Worm (Caenorhabditis elegans) whole organism, young adult: ENCODE measurements around the gene C01G6.9.
A peak's percentile ranks its signal among the peaks of the same experiment; 100 is the strongest.

ENCODE experiments used
- B0035.1 ChIP-seq: sonication (generic microtip); optimal IDR thresholded peaks from 2 replicates; lab custom pipeline; 2016; ENCODE audit warnings: missing genetic modification characterization, mild to moderate bottlenecking, missing compliant biosample characterization, missing genotype, missing genetic modification reagents
- D2030.7 ChIP-seq: fragments of 200-800 bp; sonication (Bioruptor generic); IDR thresholded peaks from 2 replicates; pipeline ENCODE4 v1.3.6; 2022; ENCODE audit warnings: missing genetic modification reagents, missing genetic modification characterization, missing compliant biosample characterization
- F23B12.7 ChIP-seq: sonication (generic microtip); optimal IDR thresholded peaks from 2 replicates; lab custom pipeline; 2017; ENCODE audit warnings: missing genetic modification characterization, mild to moderate bottlenecking, missing compliant biosample characterization, antibody characterized with exemption, moderate library complexity; ENCODE audit not compliant: insufficient read depth
- F33H1.4 ChIP-seq: fragments of 200-800 bp; sonication (Bioruptor generic); IDR thresholded peaks from 2 replicates; pipeline ENCODE4 v1.3.6; 2022; ENCODE audit warnings: missing genetic modification reagents, missing genetic modification characterization, missing compliant biosample characterization
- F39B2.1 ChIP-seq: fragments of 200-800 bp; sonication (Bioruptor generic); IDR thresholded peaks from 2 replicates; pipeline ENCODE4 v1.3.6; 2022; ENCODE audit warnings: missing genetic modification reagents, missing genetic modification characterization, missing compliant biosample characterization
- F52B5.7 ChIP-seq: sonication (generic microtip); optimal IDR thresholded peaks from 2 replicates; lab custom pipeline; 2016; ENCODE audit warnings: mild to moderate bottlenecking, missing genetic modification characterization, missing compliant biosample characterization
- F57A8.1 ChIP-seq: fragments of 200-800 bp; sonication (Bioruptor generic); optimal IDR thresholded peaks from 2 replicates; lab custom pipeline; 2018; ENCODE audit warnings: mild to moderate bottlenecking, missing genetic modification characterization, moderate library complexity, missing compliant biosample characterization
- K12H6.12 ChIP-seq: fragments of 200-800 bp; sonication (Bioruptor generic); optimal IDR thresholded peaks from 2 replicates; lab custom pipeline; 2018; ENCODE audit warnings: mild to moderate bottlenecking, missing genetic modification characterization, missing compliant biosample characterization
- Y53F4B.3 ChIP-seq: fragments of 200-800 bp; sonication (Bioruptor generic); IDR thresholded peaks from 2 replicates; pipeline ENCODE4 v1.3.6; 2022; ENCODE audit warnings: missing genetic modification reagents, missing genetic modification characterization, missing compliant biosample characterization
- Y67H2A.10 ChIP-seq: fragments of 200-800 bp; sonication (Bioruptor generic); conservative IDR thresholded peaks from 2 replicates; pipeline ENCODE4 v1.3.6; 2022; ENCODE audit warnings: missing genetic modification reagents, missing genetic modification characterization, missing compliant biosample characterization
- Y79H2A.3 ChIP-seq: fragments of 200-800 bp; sonication (Bioruptor generic); conservative IDR thresholded peaks from 2 replicates; pipeline ENCODE4 v1.3.6; 2022; ENCODE audit warnings: missing genetic modification reagents, missing genetic modification characterization, missing compliant biosample characterization
- Y95B8A.8 ChIP-seq: fragments of 200-800 bp; sonication (Bioruptor generic); IDR thresholded peaks from 2 replicates; pipeline ENCODE4 v1.3.6; 2022; ENCODE audit warnings: missing genetic modification reagents, missing genetic modification characterization, missing compliant biosample characterization
- ZK185.1 ChIP-seq: sonication (generic microtip); optimal IDR thresholded peaks from 2 replicates; lab custom pipeline; 2016; ENCODE audit warnings: mild to moderate bottlenecking, missing genetic modification characterization, missing compliant biosample characterization; ENCODE audit not compliant: poor library complexity, severe bottlenecking
- akir-1 ChIP-seq: fragments of 200-800 bp; sonication (Bioruptor generic); optimal IDR thresholded peaks from 2 replicates; lab custom pipeline; 2018; ENCODE audit warnings: mild to moderate bottlenecking, missing genetic modification characterization, moderate library complexity, missing compliant biosample characterization
- atf-7 ChIP-seq: sonication (generic microtip); optimal IDR thresholded peaks from 2 replicates; lab custom pipeline; 2017; ENCODE audit warnings: mild to moderate bottlenecking, missing genetic modification characterization, missing compliant biosample characterization
- attf-6 ChIP-seq: fragments of 200-800 bp; sonication (Bioruptor generic); IDR thresholded peaks from 2 replicates; pipeline ENCODE4 v1.3.6; 2022; ENCODE audit warnings: missing genetic modification reagents, missing genetic modification characterization, missing compliant biosample characterization
- cebp-2 ChIP-seq: fragments of 200-800 bp; sonication (Bioruptor generic); IDR thresholded peaks from 2 replicates; pipeline ENCODE4 v1.3.6; 2022; ENCODE audit warnings: missing genetic modification characterization, missing compliant biosample characterization
- ceh-40 ChIP-seq: fragments of 200-800 bp; sonication (Bioruptor generic); IDR thresholded peaks from 2 replicates; pipeline ENCODE4 v1.3.6; 2022; ENCODE audit warnings: missing genetic modification characterization, missing compliant biosample characterization
- ceh-91 ChIP-seq: fragments of 200-800 bp; sonication (Bioruptor generic); IDR thresholded peaks from 2 replicates; pipeline ENCODE4 v1.3.6; 2022; ENCODE audit warnings: missing genetic modification reagents, missing genetic modification characterization, missing compliant biosample characterization
- dox-1 ChIP-seq: fragments of 200-800 bp; sonication (Bioruptor generic); IDR thresholded peaks from 2 replicates; pipeline ENCODE4 v1.3.6; 2022; ENCODE audit warnings: missing genetic modification reagents, missing genetic modification characterization, missing compliant biosample characterization
- ekl-4 ChIP-seq: fragments of 200-800 bp; sonication (Bioruptor generic); IDR thresholded peaks from 2 replicates; pipeline ENCODE4 v1.3.6; 2022; ENCODE audit warnings: missing genetic modification reagents, missing genetic modification characterization, missing compliant biosample characterization
- gei-17 ChIP-seq: fragments of 200-800 bp; sonication (Bioruptor generic); optimal IDR thresholded peaks from 2 replicates; lab custom pipeline; 2018; ENCODE audit warnings: mild to moderate bottlenecking, missing genetic modification characterization, missing compliant biosample characterization
- hlh-12 ChIP-seq: sonication (generic microtip); optimal IDR thresholded peaks from 2 replicates; lab custom pipeline; 2016; ENCODE audit warnings: missing genetic modification characterization, missing compliant biosample characterization
- hmg-1.2 ChIP-seq: fragments of 200-800 bp; sonication (Bioruptor generic); IDR thresholded peaks from 2 replicates; pipeline ENCODE4 v1.3.6; 2022; ENCODE audit warnings: missing genetic modification reagents, missing genetic modification characterization, missing compliant biosample characterization
- hsf-1 ChIP-seq: fragments of 200-800 bp; sonication (Bioruptor generic); IDR thresholded peaks from 2 replicates; pipeline ENCODE4 v1.3.6; 2022; ENCODE audit warnings: missing genetic modification reagents, missing genetic modification characterization, missing compliant biosample characterization
- lin-40 ChIP-seq: sonication (generic microtip); optimal IDR thresholded peaks from 2 replicates; lab custom pipeline; 2016; ENCODE audit warnings: missing genetic modification characterization, mild to moderate bottlenecking, missing compliant biosample characterization, missing genotype, missing genetic modification reagents
- lsl-1 ChIP-seq: fragments of 200-800 bp; sonication (Bioruptor generic); optimal IDR thresholded peaks from 2 replicates; lab custom pipeline; 2018; ENCODE audit warnings: mild to moderate bottlenecking, missing genetic modification characterization, moderate library complexity, missing compliant biosample characterization
- lsy-27 ChIP-seq: sonication (generic microtip); optimal IDR thresholded peaks from 2 replicates; lab custom pipeline; 2017; ENCODE audit warnings: missing genetic modification characterization, mild to moderate bottlenecking, missing compliant biosample characterization, antibody characterized with exemption, missing genotype, borderline replicate concordance; ENCODE audit not compliant: insufficient read depth
- madf-3 ChIP-seq: fragments of 200-800 bp; sonication (Bioruptor generic); IDR thresholded peaks from 2 replicates; pipeline ENCODE4 v1.3.6; 2022; ENCODE audit warnings: missing genetic modification reagents, missing genetic modification characterization, missing compliant biosample characterization
- mcd-1 ChIP-seq: fragments of 200-800 bp; sonication (Bioruptor generic); IDR thresholded peaks from 2 replicates; pipeline ENCODE4 v1.3.6; 2022; ENCODE audit warnings: missing genetic modification reagents, missing genetic modification characterization, missing compliant biosample characterization
- nhr-179 ChIP-seq: sonication (generic microtip); optimal IDR thresholded peaks from 2 replicates; lab custom pipeline; 2016; ENCODE audit warnings: mild to moderate bottlenecking, missing genetic modification characterization, missing compliant biosample characterization
- nhr-90 ChIP-seq: sonication (generic microtip); optimal IDR thresholded peaks from 2 replicates; lab custom pipeline; 2016; ENCODE audit warnings: missing genotype, mild to moderate bottlenecking, missing genetic modification characterization, missing compliant biosample characterization
- pbrm-1 ChIP-seq: fragments of 200-800 bp; sonication (Bioruptor generic); IDR thresholded peaks from 2 replicates; pipeline ENCODE4 v1.3.6; 2022; ENCODE audit warnings: missing genetic modification reagents, missing genetic modification characterization, missing compliant biosample characterization
- sdz-38 ChIP-seq: sonication (generic microtip); optimal IDR thresholded peaks from 2 replicates; lab custom pipeline; 2016; ENCODE audit warnings: missing genotype, missing genetic modification characterization, missing compliant biosample characterization
- sea-2 ChIP-seq: fragments of 200-800 bp; sonication (Bioruptor generic); IDR thresholded peaks from 2 replicates; pipeline ENCODE4 v1.3.6; 2022; ENCODE audit warnings: missing genetic modification characterization, missing compliant biosample characterization
- snpc-1.1 ChIP-seq: sonication (generic microtip); optimal IDR thresholded peaks from 2 replicates; lab custom pipeline; 2017; ENCODE audit warnings: missing genetic modification characterization, mild to moderate bottlenecking, missing compliant biosample characterization, antibody characterized with exemption, moderate library complexity, missing genotype, missing genetic modification reagents; ENCODE audit not compliant: insufficient read depth
- snpc-4 ChIP-seq, 5 experiments: fragments of 150-350 bp in 1 of 5; sonication (generic microtip) in 4 of 5; optimal IDR thresholded peaks; 2 replicates each; lab custom pipeline; 2014 to 2018; ENCODE audit warnings: missing genetic modification characterization in 5 of 5, missing biosample characterization in 3 of 5, antibody characterized with exemption in 2 of 5, mild to moderate bottlenecking in 2 of 5, missing compliant biosample characterization in 2 of 5, missing genotype in 2 of 5, moderate library complexity in 2 of 5, missing genetic modification reagents in 1 of 5
- tbp1 ChIP-seq: fragments of 200-800 bp; sonication (Bioruptor generic); optimal IDR thresholded peaks from 2 replicates; lab custom pipeline; 2018; ENCODE audit warnings: mild to moderate bottlenecking, missing genetic modification characterization, missing compliant biosample characterization
- unc-62 ChIP-seq: fragments of 150-350 bp; optimal IDR thresholded peaks from 2 replicates; lab custom pipeline; 2014; ENCODE audit warnings: missing biosample characterization, missing genetic modification reagents, missing genetic modification characterization
- ztf-25 ChIP-seq: fragments of 200-800 bp; sonication (Bioruptor generic); IDR thresholded peaks from 2 replicates; pipeline ENCODE4 v1.3.6; 2022; ENCODE audit warnings: missing genetic modification reagents, missing genetic modification characterization, missing compliant biosample characterization
- ztf-3 ChIP-seq: fragments of 200-800 bp; sonication (Bioruptor generic); optimal IDR thresholded peaks from 2 replicates; lab custom pipeline; 2018; ENCODE audit warnings: mild to moderate bottlenecking, missing genetic modification characterization, missing compliant biosample characterization

C01G6.9 gene

ce11 chrII:9338859-9339258 lies 43.2 kb upstream of the C01G6.9 start, which contains the start of gene ttll-12:
TSS of gene ttll-12 (plus strand) at chrII:9338997.
- TF ChIP-seq dox-1 (GFP tag; lab: Robert Waterston, UW) (no peak), ztf-3 (GFP tag; lab: Kevin White, UChicago) (no peak), mcd-1 (GFP tag; lab: Robert Waterston, UW) (no peak), Y79H2A.3 (GFP tag; lab: Robert Waterston, UW) (no peak), unc-62 (GFP tag; lab: Kevin White, UChicago) (no peak), K12H6.12 (no peak), ztf-25 (no peak), madf-3 (no peak), F23B12.7 (no peak), Y95B8A.8 (no peak), hlh-12 (tag; lab: Kevin White, UChicago) (no peak), hmg-1.2 (GFP tag; lab: Robert Waterston, UW) (no peak)

ce11 chrII:9336651-9337050 lies 41.0 kb upstream of the C01G6.9 start:
- TF ChIP-seq Y67H2A.10 (GFP tag; lab: Robert Waterston, UW) (no peak), F52B5.7 (no peak), gei-17 (GFP tag; lab: Kevin White, UChicago) (no peak), attf-6 (GFP tag; lab: Robert Waterston, UW) (no peak), akir-1 (GFP tag; lab: Kevin White, UChicago) (no peak), hsf-1 (peak; percentile 73), lin-40 (tag; lab: Kevin White, UChicago) (no peak), D2030.7 (GFP tag; lab: Robert Waterston, UW) (no peak)

- TF ChIP-seq F57A8.1 (GFP tag; lab: Kevin White, UChicago) (no peak), pbrm-1 (0 out of 2 replicates have a peak, but pooled peaks have one; percentile 11)
Measured at ce11 chrII:9333714-9334113, 38.1 kb upstream of the C01G6.9 start, which contains the start of gene scp-1. TSS of gene scp-1 (plus strand) at chrII:9334014.

ce11 chrII:9333034-9333433 lies 37.4 kb upstream of the C01G6.9 start:
- TF ChIP-seq snpc-1.1 (tag; lab: Kevin White, UChicago) (peak; percentile 88), ekl-4 (GFP tag; lab: Robert Waterston, UW) (no peak), tbp1 (peak; percentile 2), hmg-1.2 (GFP tag; lab: Robert Waterston, UW) (peak; percentile 32; the same call in 1 of the 2 replicates), B0035.1 (no peak), mcd-1 (GFP tag; lab: Robert Waterston, UW) (no peak), hlh-12 (tag; lab: Kevin White, UChicago) (no peak), F33H1.4 (GFP tag; lab: Robert Waterston, UW) (no peak), snpc-4 (GFP tag; optimal IDR thresholded peaks at IDR 0.05; lab: Kevin White, UChicago) (peak; percentile 81), snpc-4 (tag; optimal IDR thresholded peaks at IDR 0.05; lab: Kevin White, UChicago) (peak; percentile 5 to 80 (median 59)), sea-2 (GFP tag; lab: Robert Waterston, UW) (no peak), ceh-40 (GFP tag; lab: Robert Waterston, UW) (no peak)
- TF ChIP-seq, all 124 proteins: peak for 4

ce11 chrII:9331343-9331742 lies 35.7 kb upstream of the C01G6.9 start, which contains the start of gene eif-3.F:
TSS of gene eif-3.F (plus strand) at chrII:9331643.
- no peak for TF ChIP-seq sdz-38 (tag; lab: Kevin White, UChicago)
- TF ChIP-seq unc-62 (GFP tag; lab: Kevin White, UChicago), result no peak
- no peak for TF ChIP-seq Y53F4B.3
- TF ChIP-seq attf-6 (GFP tag; lab: Robert Waterston, UW), result no peak
- no peak for TF ChIP-seq nhr-90
- TF ChIP-seq ceh-91 (GFP tag; lab: Robert Waterston, UW), result no peak
- no peak for TF ChIP-seq atf-7 (tag; lab: Kevin White, UChicago)
- TF ChIP-seq nhr-179 (tag; lab: Kevin White, UChicago), result no peak
- no peak for TF ChIP-seq ekl-4 (GFP tag; lab: Robert Waterston, UW)
- TF ChIP-seq gei-17 (GFP tag; lab: Kevin White, UChicago), result no peak
- no peak for TF ChIP-seq F39B2.1 (GFP tag; lab: Robert Waterston, UW)
- TF ChIP-seq cebp-2 (GFP tag; lab: Robert Waterston, UW), result no peak
- no peak for TF ChIP-seq Y79H2A.3 (GFP tag; lab: Robert Waterston, UW)
- no peak for TF ChIP-seq ZK185.1 (tag; lab: Kevin White, UChicago)
- TF ChIP-seq lsl-1, result no peak
- TF ChIP-seq mcd-1 (GFP tag; lab: Robert Waterston, UW), result no peak
- TF ChIP-seq lsy-27 (tag; lab: Kevin White, UChicago), result no peak
